Fruit fly (Drosophila melanogaster) whole organism, pupa: ENCODE measurements around the gene Pus7.

Experiments
- CG15710 ChIP-seq: fragments of 200-800 bp; sonication (Bioruptor generic); optimal IDR thresholded peaks from 2 replicates; lab custom pipeline; 2018; ENCODE audit warnings: missing biosample characterization, mild to moderate bottlenecking, missing genetic modification characterization, moderate library complexity
- CG8159 ChIP-seq: fragments of 200-800 bp; sonication (Bioruptor generic); optimal IDR thresholded peaks from 3 replicates; lab custom pipeline; 2018; ENCODE audit warnings: missing biosample characterization, mild to moderate bottlenecking, missing genetic modification characterization, moderate library complexity

dm6 chr3L:8543866-8544265 is 34.1 kb downstream of the Pus7 start:
- TF ChIP-seq CG8159 (tag; lab: Kevin White, UChicago) (peak; percentile 1), CG15710 (no peak)
